Worm (Caenorhabditis elegans) whole organism, L1 larva: ENCODE results near the gene lido-1.

Experiments
- C04F5.9 ChIP-seq: sonication (generic microtip); optimal IDR thresholded peaks from 2 replicates; lab custom pipeline; 2016; ENCODE audit warnings: missing genetic modification characterization, missing compliant biosample characterization
- C16A3.4 ChIP-seq: fragments of 150-350 bp; optimal IDR thresholded peaks from 2 replicates; lab custom pipeline; 2014; ENCODE audit warnings: missing biosample characterization, missing genetic modification characterization
- C34B4.2 ChIP-seq: sonication (generic microtip); optimal IDR thresholded peaks from 2 replicates; lab custom pipeline; 2017; ENCODE audit warnings: mild to moderate bottlenecking, missing genetic modification characterization, missing compliant biosample characterization
- F16B12.6 ChIP-seq: fragments of 150-350 bp; optimal IDR thresholded peaks from 2 replicates; lab custom pipeline; 2014; ENCODE audit warnings: missing biosample characterization, missing genetic modification characterization
- Y116A8C.19 ChIP-seq: sonication (generic microtip); optimal IDR thresholded peaks from 2 replicates; lab custom pipeline; 2016; ENCODE audit warnings: missing compliant biosample characterization, missing genetic modification characterization, borderline replicate concordance
- alr-1 ChIP-seq: fragments of 200-800 bp; sonication (Bioruptor generic); optimal IDR thresholded peaks from 2 replicates; lab custom pipeline; 2018; ENCODE audit warnings: borderline replicate concordance, mild to moderate bottlenecking, missing genetic modification characterization, missing compliant biosample characterization
- blmp-1 ChIP-seq: fragments of 150-350 bp; optimal IDR thresholded peaks from 2 replicates; lab custom pipeline; 2014; ENCODE audit warnings: missing biosample characterization, missing genetic modification characterization
- ceh-63 ChIP-seq: fragments of 200-800 bp; sonication (Bioruptor generic); optimal IDR thresholded peaks from 2 replicates; lab custom pipeline; 2018; ENCODE audit warnings: mild to moderate bottlenecking, missing genetic modification characterization, missing compliant biosample characterization
- ces-1 ChIP-seq: fragments of 150-350 bp; optimal IDR thresholded peaks from 2 replicates; lab custom pipeline; 2014; ENCODE audit warnings: missing biosample characterization, missing genetic modification reagents, missing genetic modification characterization
- efl-1 ChIP-seq, 4 experiments: fragments of 150-350 bp; optimal IDR thresholded peaks in 3 of 4; peaks in 1 of 4; 1 replicate in 1 of 4; 2 replicates in 3 of 4; lab custom pipeline; 2014; ENCODE audit warnings: missing biosample characterization in 2 of 4, missing genetic modification characterization in 2 of 4, missing genetic modification reagents in 2 of 4
- efl-3 ChIP-seq: fragments of 200-800 bp; sonication (Bioruptor generic); optimal IDR thresholded peaks from 2 replicates; lab custom pipeline; 2018; ENCODE audit warnings: mild to moderate bottlenecking, missing genetic modification characterization, missing compliant biosample characterization
- egl-27 ChIP-seq, 2 experiments: fragments of 150-350 bp in 1 of 2; sonication (generic microtip); optimal IDR thresholded peaks; 3 replicates each; lab custom pipeline; 2017 to 2018; ENCODE audit warnings: missing biosample characterization in 2 of 2, missing genetic modification characterization in 2 of 2, missing genetic modification reagents in 2 of 2
- elt-2 ChIP-seq: sonication (generic microtip); optimal IDR thresholded peaks from 2 replicates; lab custom pipeline; 2016; ENCODE audit warnings: missing genetic modification characterization, mild to moderate bottlenecking, inconsistent platforms, missing compliant biosample characterization, missing genetic modification reagents
- elt-3 ChIP-seq, 6 experiments: fragments of 150-350 bp in 1 of 6; sonication (generic microtip); optimal IDR thresholded peaks; 2 replicates each; lab custom pipeline; 2017 to 2018; ENCODE audit warnings: missing biosample characterization in 6 of 6, missing genetic modification characterization in 6 of 6, inconsistent platforms in 1 of 6
- ets-5 ChIP-seq: fragments of 200-800 bp; sonication (Bioruptor generic); IDR thresholded peaks from 2 replicates; pipeline ENCODE4 v1.3.6; 2022; ENCODE audit warnings: missing genetic modification characterization, missing compliant biosample characterization
- fkh-10 ChIP-seq: sonication (generic microtip); optimal IDR thresholded peaks from 2 replicates; lab custom pipeline; 2017; ENCODE audit warnings: missing biosample characterization, missing genetic modification reagents, missing genetic modification characterization
- fkh-4 ChIP-seq: sonication (generic microtip); optimal IDR thresholded peaks from 2 replicates; lab custom pipeline; 2016; ENCODE audit warnings: missing compliant biosample characterization, missing genetic modification characterization, borderline replicate concordance
- hlh-17 ChIP-seq: fragments of 200-800 bp; sonication (Bioruptor generic); optimal IDR thresholded peaks from 2 replicates; lab custom pipeline; 2018; ENCODE audit warnings: missing genetic modification characterization, mild to moderate bottlenecking, missing compliant biosample characterization, moderate library complexity, borderline replicate concordance
- hlh-4 ChIP-seq: sonication (generic microtip); optimal IDR thresholded peaks from 2 replicates; lab custom pipeline; 2016; ENCODE audit warnings: mild to moderate bottlenecking, missing genetic modification characterization, missing compliant biosample characterization
- lin-35 ChIP-seq, 2 experiments: fragments of 150-350 bp; optimal IDR thresholded peaks; 2 replicates each; lab custom pipeline; 2014; ENCODE audit warnings: missing biosample characterization in 2 of 2, missing genetic modification characterization in 2 of 2, missing genetic modification reagents in 2 of 2
- nhr-11 ChIP-seq: fragments of 150-350 bp; optimal IDR thresholded peaks from 2 replicates; lab custom pipeline; 2014; ENCODE audit warnings: missing biosample characterization, missing genetic modification characterization
- nhr-12 ChIP-seq: sonication (generic microtip); optimal IDR thresholded peaks from 2 replicates; lab custom pipeline; 2017; ENCODE audit warnings: missing biosample characterization, missing genetic modification characterization
- nhr-20 ChIP-seq: sonication (generic microtip); optimal IDR thresholded peaks from 2 replicates; lab custom pipeline; 2016; ENCODE audit warnings: mild to moderate bottlenecking, missing genetic modification characterization, missing compliant biosample characterization
- nhr-71 ChIP-seq: sonication (generic microtip); optimal IDR thresholded peaks from 2 replicates; lab custom pipeline; 2016; ENCODE audit warnings: mild to moderate bottlenecking, missing genetic modification characterization, moderate library complexity, missing compliant biosample characterization
- nhr-90 ChIP-seq: sonication (generic microtip); optimal IDR thresholded peaks from 2 replicates; lab custom pipeline; 2016; ENCODE audit warnings: mild to moderate bottlenecking, missing genetic modification characterization, missing compliant biosample characterization; ENCODE audit not compliant: poor library complexity
- pag-3 ChIP-seq: sonication (generic microtip); optimal IDR thresholded peaks from 2 replicates; lab custom pipeline; 2017; ENCODE audit warnings: missing genetic modification characterization, mild to moderate bottlenecking, missing compliant biosample characterization, antibody characterized with exemption, borderline replicate concordance; ENCODE audit not compliant: insufficient read depth
- pax-3 ChIP-seq: fragments of 200-800 bp; sonication (Bioruptor generic); optimal IDR thresholded peaks from 2 replicates; lab custom pipeline; 2018; ENCODE audit warnings: mild to moderate bottlenecking, missing genetic modification characterization, moderate library complexity, missing compliant biosample characterization
- pqm-1 ChIP-seq: sonication (generic microtip); optimal IDR thresholded peaks from 3 replicates; lab custom pipeline; 2017; ENCODE audit warnings: missing biosample characterization, missing genetic modification characterization
- rnt-1 ChIP-seq: sonication (generic microtip); optimal IDR thresholded peaks from 2 replicates; lab custom pipeline; 2016; ENCODE audit warnings: mild to moderate bottlenecking, missing genetic modification characterization, moderate library complexity, missing compliant biosample characterization
- sup-37 ChIP-seq: fragments of 200-800 bp; sonication (Bioruptor generic); optimal IDR thresholded peaks from 2 replicates; lab custom pipeline; 2018; ENCODE audit warnings: mild to moderate bottlenecking, missing genetic modification characterization, missing compliant biosample characterization
- swsn-7 ChIP-seq: sonication (generic microtip); optimal IDR thresholded peaks from 2 replicates; lab custom pipeline; 2016; ENCODE audit warnings: missing genetic modification characterization, missing compliant biosample characterization
- tlp-1 ChIP-seq: fragments of 150-350 bp; optimal IDR thresholded peaks from 2 replicates; lab custom pipeline; 2014; ENCODE audit warnings: missing biosample characterization, missing genetic modification characterization
- unc-30 ChIP-seq: sonication (generic microtip); optimal IDR thresholded peaks from 2 replicates; lab custom pipeline; 2017; ENCODE audit warnings: missing biosample characterization, missing genetic modification characterization

lido-1 gene

ce11 chrX:17096508-17097234, at the start of gene lido-1:
Gene lido-1 (minus strand): TSS chrX:17096558.
- TF ChIP-seq nhr-12 (tag; lab: Kevin White, UChicago) (no peak), C16A3.4 (tag; lab: Kevin White, UChicago) (no peak), ces-1 (GFP tag; lab: Kevin White, UChicago) (no peak), hlh-4 (tag; lab: Kevin White, UChicago) (no peak), nhr-20 (tag; lab: Kevin White, UChicago) (peak; percentile 67), swsn-7 (tag; lab: Kevin White, UChicago) (no peak), efl-3 (GFP tag; lab: Kevin White, UChicago) (no peak)

ce11 chrX:17140447-17140846, 44.1 kb upstream of the lido-1 start:
- TF ChIP-seq ets-5 (no peak), nhr-11 (tag; lab: Kevin White, UChicago) (no peak), sup-37 (GFP tag; lab: Kevin White, UChicago) (no peak), nhr-90 (tag; lab: Kevin White, UChicago) (peak; percentile 3), pag-3 (no peak), fkh-10 (GFP tag; lab: Kevin White, UChicago) (no peak), blmp-1 (tag; lab: Kevin White, UChicago) (no peak), F16B12.6 (tag; lab: Kevin White, UChicago) (no peak), nhr-71 (peak; percentile 20), ceh-63 (GFP tag; lab: Kevin White, UChicago) (no peak), pax-3 (no peak), Y116A8C.19 (tag; lab: Kevin White, UChicago) (no peak), egl-27 (tag; optimal IDR thresholded peaks at IDR 0.05; lab: Kevin White, UChicago) (no peak), C34B4.2 (no peak), alr-1 (tag; lab: Kevin White, UChicago) (no peak), unc-30 (tag; lab: Kevin White, UChicago) (no peak), elt-3 (tag; optimal IDR thresholded peaks at IDR 0.05; lab: Kevin White, UChicago) (no peak), rnt-1 (no peak), elt-2 (tag; lab: Kevin White, UChicago) (peak; percentile 74), tlp-1 (tag; lab: Kevin White, UChicago) (peak; percentile 20), nhr-12 (tag; lab: Kevin White, UChicago) (no peak), fkh-4 (no peak), pqm-1 (tag; lab: Kevin White, UChicago) (peak; percentile 34)
- TF ChIP-seq, all 84 proteins: peak for 5

- TF ChIP-seq nhr-71, result peak; percentile 21
- peak; percentile 86 for TF ChIP-seq elt-2 (tag; lab: Kevin White, UChicago)
- TF ChIP-seq C04F5.9 (tag; lab: Kevin White, UChicago), result no peak
- no peak for TF ChIP-seq pqm-1 (tag; lab: Kevin White, UChicago)
- no peak for TF ChIP-seq hlh-17 (GFP tag; lab: Kevin White, UChicago)
- peak; percentile 61 for TF ChIP-seq nhr-20 (tag; lab: Kevin White, UChicago)
- peak in 1 of 2 experiments; percentile 49 for TF ChIP-seq lin-35 (GFP tag; optimal IDR thresholded peaks at IDR 0.05; lab: Kevin White, UChicago)
- TF ChIP-seq efl-1 (optimal IDR thresholded peaks at IDR 0.05; lab: Kevin White, UChicago), result no peak
- peak in 1 of 2 experiments; percentile 16 for TF ChIP-seq efl-1 (GFP tag; optimal IDR thresholded peaks at IDR 0.05 in 1 of 2; lab: Kevin White, UChicago)
- peak; percentile 29 for TF ChIP-seq nhr-90 (tag; lab: Kevin White, UChicago)
Measured at ce11 chrX:17139204-17139780, 42.9 kb upstream of the lido-1 start.
